Worm (Caenorhabditis elegans) whole organism, mixed stage, embryonic: ENCODE data around the gene ZC302.3.

Experiments used
- M03D4.4 ChIP-seq: sonication (generic microtip); optimal IDR thresholded peaks from 2 replicates; lab custom pipeline; 2017; ENCODE audit warnings: mild to moderate bottlenecking, missing genetic modification characterization, missing compliant biosample characterization
- bed-3 ChIP-seq: fragments of 200-800 bp; sonication (Bioruptor generic); optimal IDR thresholded peaks from 3 replicates; lab custom pipeline; 2018; ENCODE audit warnings: mild to moderate bottlenecking, missing genetic modification characterization, moderate library complexity, missing compliant biosample characterization
- blmp-1 ChIP-seq: fragments of 150-350 bp; optimal IDR thresholded peaks from 2 replicates; lab custom pipeline; 2014; ENCODE audit warnings: missing biosample characterization, missing genetic modification characterization
- ceh-39 ChIP-seq: fragments of 150-350 bp; optimal IDR thresholded peaks from 2 replicates; lab custom pipeline; 2014; ENCODE audit warnings: missing biosample characterization, missing genetic modification characterization
- ceh-43 ChIP-seq: fragments of 200-800 bp; sonication (Bioruptor generic); optimal IDR thresholded peaks from 2 replicates; lab custom pipeline; 2018; ENCODE audit warnings: mild to moderate bottlenecking, missing genetic modification characterization, moderate library complexity, missing compliant biosample characterization
- ces-1 ChIP-seq: fragments of 150-350 bp; optimal IDR thresholded peaks from 2 replicates; lab custom pipeline; 2014; ENCODE audit warnings: missing biosample characterization, missing genetic modification reagents, missing genetic modification characterization
- cnd-1 ChIP-seq: fragments of 200-800 bp; sonication (Bioruptor generic); optimal IDR thresholded peaks from 2 replicates; lab custom pipeline; 2018; ENCODE audit warnings: mild to moderate bottlenecking, missing genetic modification characterization, missing compliant biosample characterization
- drap-1 ChIP-seq: fragments of 200-800 bp; sonication (Bioruptor generic); optimal IDR thresholded peaks from 3 replicates; lab custom pipeline; 2018; ENCODE audit warnings: mild to moderate bottlenecking, missing genetic modification characterization, missing compliant biosample characterization
- elt-1 ChIP-seq: sonication (generic microtip); optimal IDR thresholded peaks from 2 replicates; lab custom pipeline; 2017; ENCODE audit warnings: missing genetic modification characterization, mild to moderate bottlenecking, missing compliant biosample characterization, antibody characterized with exemption, moderate library complexity, borderline replicate concordance; ENCODE audit not compliant: insufficient read depth
- elt-3 ChIP-seq: fragments of 150-350 bp; optimal IDR thresholded peaks from 2 replicates; lab custom pipeline; 2014; ENCODE audit warnings: missing biosample characterization, missing genetic modification characterization
- flh-1 ChIP-seq: fragments of 200-800 bp; sonication (Bioruptor generic); optimal IDR thresholded peaks from 2 replicates; lab custom pipeline; 2018; ENCODE audit warnings: mild to moderate bottlenecking, missing genetic modification characterization, moderate library complexity, missing compliant biosample characterization
- hlh-1 ChIP-seq: fragments of 150-350 bp; optimal IDR thresholded peaks from 2 replicates; lab custom pipeline; 2014; ENCODE audit warnings: missing biosample characterization, missing genetic modification reagents, missing genetic modification characterization
- lin-13 ChIP-seq: fragments of 150-350 bp; optimal IDR thresholded peaks from 2 replicates; lab custom pipeline; 2014; ENCODE audit warnings: missing biosample characterization, missing genetic modification characterization
- lsy-2 ChIP-seq: fragments of 150-350 bp; optimal IDR thresholded peaks from 2 replicates; lab custom pipeline; 2014; ENCODE audit warnings: missing biosample characterization, missing genetic modification characterization
- mab-5 ChIP-seq: fragments of 150-350 bp; optimal IDR thresholded peaks from 2 replicates; lab custom pipeline; 2014; ENCODE audit warnings: missing biosample characterization, missing genetic modification characterization
- mep-1 ChIP-seq: fragments of 150-350 bp; optimal IDR thresholded peaks from 2 replicates; lab custom pipeline; 2017; ENCODE audit warnings: missing biosample characterization, missing genetic modification reagents, missing genetic modification characterization, inconsistent platforms
- mls-2 ChIP-seq: sonication (generic microtip); optimal IDR thresholded peaks from 2 replicates; lab custom pipeline; 2016; ENCODE audit warnings: mild to moderate bottlenecking, missing genetic modification characterization, moderate library complexity, missing compliant biosample characterization
- nhr-12 ChIP-seq: fragments of 150-350 bp; optimal IDR thresholded peaks from 2 replicates; lab custom pipeline; 2014; ENCODE audit warnings: missing biosample characterization, missing genetic modification characterization
- nhr-2 ChIP-seq: fragments of 150-350 bp; optimal IDR thresholded peaks from 2 replicates; lab custom pipeline; 2014; ENCODE audit warnings: missing biosample characterization, missing genetic modification characterization
- nhr-237 ChIP-seq: fragments of 150-350 bp; optimal IDR thresholded peaks from 2 replicates; lab custom pipeline; 2014; ENCODE audit warnings: missing biosample characterization, missing genetic modification characterization
- nhr-28 ChIP-seq: fragments of 150-350 bp; optimal IDR thresholded peaks from 2 replicates; lab custom pipeline; 2014; ENCODE audit warnings: missing biosample characterization, missing genetic modification characterization
- pha-4 ChIP-seq: fragments of 150-350 bp; optimal IDR thresholded peaks from 2 replicates; lab custom pipeline; 2018; ENCODE audit warnings: missing biosample characterization, missing genetic modification reagents, missing genetic modification characterization
- sem-2 ChIP-seq: fragments of 200-800 bp; sonication (Bioruptor generic); optimal IDR thresholded peaks from 2 replicates; lab custom pipeline; 2018; ENCODE audit warnings: mild to moderate bottlenecking, missing genetic modification characterization, missing compliant biosample characterization
- snpc-4 ChIP-seq: fragments of 150-350 bp; optimal IDR thresholded peaks from 2 replicates; lab custom pipeline; 2014; ENCODE audit warnings: missing biosample characterization, missing genetic modification characterization
- sptf-1 ChIP-seq: sonication (generic microtip); optimal IDR thresholded peaks from 2 replicates; lab custom pipeline; 2017; ENCODE audit warnings: mild to moderate bottlenecking, missing genetic modification characterization, moderate library complexity, missing compliant biosample characterization
- tbx-8 ChIP-seq: fragments of 200-800 bp; sonication (Bioruptor generic); optimal IDR thresholded peaks from 2 replicates; lab custom pipeline; 2018; ENCODE audit warnings: mild to moderate bottlenecking, missing genetic modification characterization, moderate library complexity, missing compliant biosample characterization
- unc-120 ChIP-seq: sonication (generic microtip); optimal IDR thresholded peaks from 2 replicates; lab custom pipeline; 2017; ENCODE audit warnings: missing genetic modification characterization, missing compliant biosample characterization; ENCODE audit not compliant: poor library complexity, severe bottlenecking
- unc-39 ChIP-seq: fragments of 150-350 bp; optimal IDR thresholded peaks from 2 replicates; lab custom pipeline; 2014; ENCODE audit warnings: missing biosample characterization, missing genetic modification characterization
- unc-62 ChIP-seq: fragments of 150-350 bp; optimal IDR thresholded peaks from 2 replicates; lab custom pipeline; 2014; ENCODE audit warnings: missing biosample characterization, missing genetic modification reagents, missing genetic modification characterization
- zip-8 ChIP-seq: fragments of 150-350 bp; optimal IDR thresholded peaks from 2 replicates; lab custom pipeline; 2014; ENCODE audit warnings: missing biosample characterization, missing genetic modification characterization
- ztf-11 ChIP-seq: fragments of 150-350 bp; optimal IDR thresholded peaks from 2 replicates; lab custom pipeline; 2014; ENCODE audit warnings: missing biosample characterization, missing genetic modification characterization

ZC302.3 gene

DNA sequence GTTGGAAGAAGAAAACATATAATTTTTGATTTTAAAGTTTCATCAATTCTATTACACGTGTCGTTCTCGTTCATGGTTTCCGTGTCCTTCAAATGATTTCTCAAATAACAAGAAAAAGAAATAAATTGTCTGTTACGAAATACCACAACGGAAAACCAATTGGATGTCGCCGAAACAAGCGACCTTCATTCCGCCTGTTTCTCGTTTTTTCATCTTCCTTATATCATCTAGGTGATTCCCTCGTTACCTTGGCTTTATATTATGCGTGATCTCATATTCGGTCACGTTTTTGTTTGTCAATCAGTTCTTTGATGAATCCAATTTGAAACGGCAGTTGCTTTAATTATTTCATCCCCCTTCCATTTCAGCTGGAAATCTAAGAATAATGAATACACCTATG lies 15.9 kb upstream of the ZC302.3 start:
- TF ChIP-seq snpc-4 (tag; lab: Kevin White, UChicago) (no peak), lsy-2 (tag; lab: Kevin White, UChicago) (no peak), pha-4 (tag; lab: Kevin White, UChicago) (no peak), mls-2 (no peak), blmp-1 (tag; lab: Kevin White, UChicago) (no peak), elt-1 (tag; lab: Kevin White, UChicago) (no peak), tbx-8 (GFP tag; lab: Kevin White, UChicago) (no peak), ceh-39 (tag; lab: Kevin White, UChicago) (no peak), elt-3 (tag; lab: Kevin White, UChicago) (no peak)

DNA sequence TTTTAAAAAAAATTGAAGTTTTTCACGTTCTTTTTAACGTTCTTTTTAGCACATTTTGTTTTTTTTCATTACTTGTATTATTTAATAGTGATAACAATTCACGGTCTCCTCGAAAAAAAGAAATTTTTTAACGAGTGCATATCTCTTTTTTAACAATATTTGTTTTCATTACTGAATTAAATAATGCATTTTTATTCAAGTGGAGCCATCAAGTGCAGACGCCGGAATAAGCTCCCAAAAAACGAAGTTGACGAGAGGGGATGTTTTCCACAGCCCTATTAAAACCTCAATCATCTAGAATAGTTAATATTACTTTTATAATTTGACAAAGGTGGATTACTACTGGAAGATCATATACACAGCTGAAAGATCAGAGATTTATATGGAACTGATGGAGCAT lies 15.4 kb upstream of the ZC302.3 start, which contains the start of gene irld-6:
TSS of gene irld-6 (minus strand) at position 101 of the 400 bp plus-strand sequence.
- TF ChIP-seq lsy-2 (tag; lab: Kevin White, UChicago) = no peak
- TF ChIP-seq cnd-1 (tag; lab: Kevin White, UChicago) = no peak
- no peak for TF ChIP-seq elt-1 (tag; lab: Kevin White, UChicago)
- no peak for TF ChIP-seq nhr-28 (tag; lab: Kevin White, UChicago)
- TF ChIP-seq unc-120 (tag; lab: Kevin White, UChicago) = no peak
- no peak for TF ChIP-seq sptf-1 (tag; lab: Kevin White, UChicago)
- no peak for TF ChIP-seq lin-13 (tag; lab: Kevin White, UChicago)
- no peak for TF ChIP-seq nhr-2

DNA sequence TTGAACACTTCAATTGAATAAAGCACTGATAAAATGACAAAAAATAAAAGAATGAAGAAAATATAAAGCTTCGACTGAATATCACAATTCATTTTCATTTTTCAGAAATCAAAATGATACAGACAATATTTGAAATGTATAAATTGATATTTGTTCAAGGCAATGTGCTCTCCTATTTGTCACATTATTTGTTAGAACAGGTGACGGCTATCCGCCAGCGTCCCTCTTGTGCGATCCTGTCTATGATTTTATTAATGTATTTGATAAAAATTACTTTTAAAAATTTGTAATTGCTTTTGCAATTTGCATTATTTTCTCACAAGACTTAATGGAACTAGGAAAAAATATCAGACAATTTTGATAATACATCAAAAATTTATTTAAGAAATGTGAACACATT lies 12.8 kb upstream of the ZC302.3 start, which contains the start of gene F28H7.7:
TSS of gene F28H7.7 (minus strand) at position 101 of the 400 bp plus-strand sequence.
- TF ChIP-seq ztf-11 (tag; lab: Kevin White, UChicago) (no peak), unc-120 (tag; lab: Kevin White, UChicago) (no peak), nhr-12 (no peak), pha-4 (tag; lab: Kevin White, UChicago) (no peak), hlh-1 (tag; lab: Kevin White, UChicago) (no peak), ceh-39 (tag; lab: Kevin White, UChicago) (no peak), cnd-1 (tag; lab: Kevin White, UChicago) (no peak), tbx-8 (GFP tag; lab: Kevin White, UChicago) (no peak), elt-1 (tag; lab: Kevin White, UChicago) (no peak), sem-2 (no peak), lin-13 (tag; lab: Kevin White, UChicago) (no peak), bed-3 (GFP tag; lab: Kevin White, UChicago) (no peak), elt-3 (tag; lab: Kevin White, UChicago) (no peak)
- TF ChIP-seq, all 35 proteins: peak for 0

DNA sequence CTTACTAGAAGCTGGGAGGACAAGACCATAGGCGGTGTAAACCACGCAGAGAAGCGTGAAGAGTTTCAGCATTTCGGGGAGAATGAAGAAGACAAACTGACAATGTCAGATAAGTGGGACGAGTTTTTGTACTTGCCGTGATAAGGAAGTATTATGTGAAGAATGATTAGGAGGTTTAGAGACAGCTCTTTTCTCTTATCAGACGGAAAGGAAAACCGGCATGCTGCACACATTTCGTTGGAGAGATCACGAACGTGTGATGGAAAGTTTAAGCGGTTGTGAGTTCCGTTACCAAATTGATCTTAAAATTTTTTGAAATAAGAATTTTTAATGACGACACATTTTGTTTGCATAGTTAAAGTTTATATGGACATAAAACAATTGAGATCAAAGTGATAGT lies 9.4 kb upstream of the ZC302.3 start, which contains the start of gene F28H7.3:
TSS of gene F28H7.3 (minus strand) at position 159 of the 400 bp plus-strand sequence.
- TF ChIP-seq cnd-1 (tag; lab: Kevin White, UChicago) (no peak), nhr-28 (tag; lab: Kevin White, UChicago) (no peak), nhr-237 (no peak), unc-120 (tag; lab: Kevin White, UChicago) (no peak), unc-39 (no peak)

DNA sequence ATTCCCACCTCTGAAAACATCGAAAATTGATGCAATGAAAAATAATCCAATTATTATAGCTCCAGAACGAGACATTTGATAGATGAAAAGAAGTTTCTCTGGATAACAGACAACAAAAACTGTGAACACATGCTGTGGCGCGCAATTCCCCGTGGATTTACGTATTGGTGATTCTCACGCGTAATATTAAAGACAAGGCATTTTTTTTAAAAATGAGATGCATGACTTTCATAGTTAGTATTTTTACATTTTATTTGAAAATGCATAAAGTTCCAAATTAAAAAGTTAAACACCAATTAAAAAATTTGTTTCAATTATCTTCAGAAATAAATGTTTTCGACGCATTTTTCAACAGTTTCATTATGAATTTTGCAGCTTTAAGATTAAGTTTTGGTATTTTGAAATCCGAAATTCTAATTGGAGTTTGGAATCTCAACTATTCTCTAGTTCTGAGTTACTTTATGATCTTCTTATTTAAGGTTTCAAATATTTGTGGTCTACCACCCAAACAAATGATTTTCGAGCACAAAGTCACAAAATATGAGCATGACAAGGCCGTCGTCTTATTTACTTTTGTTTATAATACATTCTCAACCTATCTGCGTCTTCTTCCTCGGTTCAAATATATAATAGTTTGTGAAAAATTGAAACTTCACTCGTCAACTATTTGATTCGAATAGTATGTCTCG lies 6.2 kb upstream of the ZC302.3 start, which contains the start of the genes selt-1.2 and F28H7.2:
TSS of gene selt-1.2 (minus strand) at position 101 of the 689 bp plus-strand sequence.
TSS of gene F28H7.2 (plus strand) at position 639 of the 689 bp plus-strand sequence.
- TF ChIP-seq unc-62 (GFP tag; lab: Kevin White, UChicago) (no peak), nhr-12 (no peak), zip-8 (tag; lab: Kevin White, UChicago) (no peak)

DNA sequence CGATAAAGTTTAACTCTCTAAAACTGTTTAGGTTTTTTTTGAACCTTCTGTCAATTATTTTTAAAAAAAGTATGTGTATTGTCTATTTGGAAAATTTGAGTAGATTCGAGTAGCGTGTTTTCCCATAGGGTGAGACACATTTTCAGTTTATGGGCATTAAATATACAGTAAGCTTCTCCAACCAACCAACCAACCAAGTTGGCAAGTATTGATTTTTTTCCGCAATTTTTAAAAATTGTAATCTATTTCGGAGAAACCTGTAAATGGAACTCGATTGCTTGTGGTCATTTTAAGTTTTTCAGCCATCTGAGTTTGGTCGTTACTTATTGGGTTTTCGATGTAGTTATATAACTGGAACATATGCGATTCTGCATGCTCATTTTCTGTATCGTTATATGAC lies 3.8 kb upstream of the ZC302.3 start, which contains the start of gene srj-21:
TSS of gene srj-21 (plus strand) at position 301 of the 400 bp plus-strand sequence.
- TF ChIP-seq sem-2 = no peak
- no peak for TF ChIP-seq ceh-43 (GFP tag; lab: Kevin White, UChicago)
- TF ChIP-seq pha-4 (tag; lab: Kevin White, UChicago) = no peak
- TF ChIP-seq mab-5 (tag; lab: Kevin White, UChicago) = no peak
- no peak for TF ChIP-seq ztf-11 (tag; lab: Kevin White, UChicago)
- no peak for TF ChIP-seq unc-62 (GFP tag; lab: Kevin White, UChicago)
- no peak for TF ChIP-seq blmp-1 (tag; lab: Kevin White, UChicago)
- TF ChIP-seq nhr-12 = no peak
- no peak for TF ChIP-seq zip-8 (tag; lab: Kevin White, UChicago)
- TF ChIP-seq drap-1 (GFP tag; lab: Kevin White, UChicago) = no peak
- no peak for TF ChIP-seq sptf-1 (tag; lab: Kevin White, UChicago)
- no peak for TF ChIP-seq ces-1 (GFP tag; lab: Kevin White, UChicago)
- TF ChIP-seq M03D4.4 (tag; lab: Kevin White, UChicago) = no peak
- no peak for TF ChIP-seq bed-3 (GFP tag; lab: Kevin White, UChicago)
- TF ChIP-seq snpc-4 (tag; lab: Kevin White, UChicago) = no peak
- TF ChIP-seq unc-120 (tag; lab: Kevin White, UChicago) = no peak
- no peak for TF ChIP-seq flh-1 (GFP tag; lab: Kevin White, UChicago)
- no peak for TF ChIP-seq lsy-2 (tag; lab: Kevin White, UChicago)
- TF ChIP-seq lin-13 (tag; lab: Kevin White, UChicago) = no peak
- no peak for TF ChIP-seq mep-1 (tag; lab: Kevin White, UChicago)
